Fruit fly (Drosophila melanogaster): ENCODE data around the gene CG3634.

CG3634 gene

dm6 chr3L:20758583-20758982 is 50.5 kb downstream of the CG3634 start, which contains the start of gene CG43251:
Gene CG43251, plus strand, starts transcription at chr3L:20758883.
- TF ChIP-seq CG6163 (GFP tag; IDR thresholded peaks at IDR 0.05) (no peak), spab (GFP tag; optimal IDR thresholded peaks at IDR 0.05) (no peak), net (GFP tag; optimal IDR thresholded peaks at IDR 0.05) (no peak), topi (GFP tag; optimal IDR thresholded peaks at IDR 0.05) (no peak), CG3032 (tag; optimal IDR thresholded peaks at IDR 0.05) (no peak), svp (GFP tag) (no peak), CG1621 (tag; optimal IDR thresholded peaks at IDR 0.05) (no peak), CG3919 (GFP tag; optimal IDR thresholded peaks at IDR 0.05) (no peak), CG16779 (tag; optimal IDR thresholded peaks at IDR 0.05) (no peak), CG6276 (GFP tag; optimal IDR thresholded peaks at IDR 0.05) (no peak), CG11294 (GFP tag; IDR thresholded peaks at IDR 0.05) (no peak), Eip75B (GFP tag; optimal IDR thresholded peaks at IDR 0.05) (no peak), Smox (GFP tag; optimal IDR thresholded peaks at IDR 0.05) (no peak), CG10631 (GFP tag; optimal IDR thresholded peaks at IDR 0.05) (no peak), CG15336 (GFP tag; IDR thresholded peaks at IDR 0.05) (no peak), dac (GFP tag; optimal IDR thresholded peaks at IDR 0.05) (no peak), salr (GFP tag; optimal IDR thresholded peaks at IDR 0.05) (no peak)
